Worm (Caenorhabditis elegans) whole organism, young adult: ENCODE data around the gene cpin-1.
A peak's percentile ranks its signal among the peaks of the same experiment; 100 is the strongest.

ENCODE experiments used
- B0019.2 ChIP-seq: fragments of 200-800 bp; sonication (Bioruptor generic); conservative IDR thresholded peaks from 2 replicates; pipeline ENCODE4 v1.3.6; 2022; ENCODE audit warnings: missing genetic modification reagents, missing genetic modification characterization, missing compliant biosample characterization
- B0035.1 ChIP-seq: sonication (generic microtip); optimal IDR thresholded peaks from 2 replicates; lab custom pipeline; 2016; ENCODE audit warnings: missing genetic modification characterization, mild to moderate bottlenecking, missing compliant biosample characterization, missing genotype, missing genetic modification reagents
- F10E7.11 ChIP-seq: sonication (generic microtip); optimal IDR thresholded peaks from 2 replicates; lab custom pipeline; 2017; ENCODE audit warnings: mild to moderate bottlenecking, missing genetic modification characterization, moderate library complexity, missing compliant biosample characterization
- F22D6.2 ChIP-seq: sonication (generic microtip); optimal IDR thresholded peaks from 2 replicates; lab custom pipeline; 2016; ENCODE audit warnings: mild to moderate bottlenecking, missing genetic modification characterization, missing compliant biosample characterization
- F33H1.4 ChIP-seq: fragments of 200-800 bp; sonication (Bioruptor generic); IDR thresholded peaks from 2 replicates; pipeline ENCODE4 v1.3.6; 2022; ENCODE audit warnings: missing genetic modification reagents, missing genetic modification characterization, missing compliant biosample characterization
- F55B11.4 ChIP-seq: sonication (generic microtip); optimal IDR thresholded peaks from 2 replicates; lab custom pipeline; 2016; ENCODE audit warnings: missing compliant biosample characterization, missing genetic modification characterization, borderline replicate concordance; ENCODE audit not compliant: insufficient read depth
- K11D2.4 ChIP-seq: fragments of 200-800 bp; sonication (Bioruptor generic); IDR thresholded peaks from 2 replicates; pipeline ENCODE4 v1.3.6; 2022; ENCODE audit warnings: missing genetic modification reagents, missing genetic modification characterization, missing compliant biosample characterization
- T26A5.8 ChIP-seq: sonication (generic microtip); optimal IDR thresholded peaks from 2 replicates; lab custom pipeline; 2016; ENCODE audit warnings: missing genetic modification characterization, missing compliant biosample characterization
- Y53F4B.3 ChIP-seq: fragments of 200-800 bp; sonication (Bioruptor generic); IDR thresholded peaks from 2 replicates; pipeline ENCODE4 v1.3.6; 2022; ENCODE audit warnings: missing genetic modification reagents, missing genetic modification characterization, missing compliant biosample characterization
- Y67H2A.10 ChIP-seq: fragments of 200-800 bp; sonication (Bioruptor generic); conservative IDR thresholded peaks from 2 replicates; pipeline ENCODE4 v1.3.6; 2022; ENCODE audit warnings: missing genetic modification reagents, missing genetic modification characterization, missing compliant biosample characterization
- aptf-2 ChIP-seq: fragments of 200-800 bp; sonication (Bioruptor generic); conservative IDR thresholded peaks from 2 replicates; pipeline ENCODE4 v1.3.6; 2022; ENCODE audit warnings: missing genetic modification reagents, missing genetic modification characterization, missing compliant biosample characterization
- attf-3 ChIP-seq: fragments of 200-800 bp; sonication (Bioruptor generic); conservative IDR thresholded peaks from 2 replicates; pipeline ENCODE4 v1.3.6; 2022; ENCODE audit warnings: missing genetic modification reagents, missing genetic modification characterization, missing compliant biosample characterization
- cebp-2 ChIP-seq: fragments of 200-800 bp; sonication (Bioruptor generic); IDR thresholded peaks from 2 replicates; pipeline ENCODE4 v1.3.6; 2022; ENCODE audit warnings: missing genetic modification characterization, missing compliant biosample characterization
- ceh-100 ChIP-seq: fragments of 200-800 bp; sonication (Bioruptor generic); IDR thresholded peaks from 2 replicates; pipeline ENCODE4 v1.3.6; 2022; ENCODE audit warnings: missing genetic modification reagents, missing genetic modification characterization, missing compliant biosample characterization
- dpff-1 ChIP-seq: sonication (generic microtip); optimal IDR thresholded peaks from 2 replicates; lab custom pipeline; 2017; ENCODE audit warnings: mild to moderate bottlenecking, missing genetic modification characterization, missing compliant biosample characterization
- efl-1 ChIP-seq: fragments of 150-350 bp; optimal IDR thresholded peaks from 2 replicates; lab custom pipeline; 2014; ENCODE audit warnings: missing biosample characterization, missing genetic modification reagents, missing genetic modification characterization
- egl-44 ChIP-seq: fragments of 200-800 bp; sonication (Bioruptor generic); IDR thresholded peaks from 2 replicates; pipeline ENCODE4 v1.3.6; 2022; ENCODE audit warnings: missing genetic modification reagents, missing genetic modification characterization, missing compliant biosample characterization
- fkh-3 ChIP-seq: sonication (generic microtip); optimal IDR thresholded peaks from 2 replicates; lab custom pipeline; 2016; ENCODE audit warnings: mild to moderate bottlenecking, missing genetic modification characterization, missing compliant biosample characterization
- hlh-26 ChIP-seq: fragments of 200-800 bp; sonication (Bioruptor generic); conservative IDR thresholded peaks from 2 replicates; pipeline ENCODE4 v1.3.6; 2022; ENCODE audit warnings: missing genetic modification reagents, missing genetic modification characterization, missing compliant biosample characterization
- hmg-20 ChIP-seq: fragments of 200-800 bp; sonication (Bioruptor generic); IDR thresholded peaks from 2 replicates; pipeline ENCODE4 v1.3.6; 2022; ENCODE audit warnings: missing genetic modification reagents, missing genetic modification characterization, missing compliant biosample characterization
- lin-26 ChIP-seq: fragments of 200-800 bp; sonication (Bioruptor generic); IDR thresholded peaks from 2 replicates; pipeline ENCODE4 v1.3.6; 2022; ENCODE audit warnings: missing genetic modification reagents, missing genetic modification characterization, missing compliant biosample characterization
- lin-35 ChIP-seq, 3 experiments: fragments of 150-350 bp in 2 of 3; sonication (generic microtip) in 1 of 3; optimal IDR thresholded peaks; 2 replicates each; lab custom pipeline; 2014 to 2018; ENCODE audit warnings: missing biosample characterization in 3 of 3, missing genetic modification characterization in 3 of 3, missing genetic modification reagents in 3 of 3
- mcd-1 ChIP-seq: fragments of 200-800 bp; sonication (Bioruptor generic); IDR thresholded peaks from 2 replicates; pipeline ENCODE4 v1.3.6; 2022; ENCODE audit warnings: missing genetic modification reagents, missing genetic modification characterization, missing compliant biosample characterization
- nfya-1 ChIP-seq: sonication (generic microtip); optimal IDR thresholded peaks from 2 replicates; lab custom pipeline; 2017; ENCODE audit warnings: antibody characterized with exemption, missing compliant biosample characterization, missing genetic modification characterization, borderline replicate concordance; ENCODE audit not compliant: insufficient read depth
- nfya-2 ChIP-seq: fragments of 200-800 bp; sonication (Bioruptor generic); IDR thresholded peaks from 2 replicates; pipeline ENCODE4 v1.3.6; 2022; ENCODE audit warnings: missing genetic modification reagents, missing genetic modification characterization, missing compliant biosample characterization
- nhr-120 ChIP-seq: fragments of 200-800 bp; sonication (Bioruptor generic); IDR thresholded peaks from 2 replicates; pipeline ENCODE4 v1.3.6; 2022; ENCODE audit warnings: missing genetic modification characterization, missing compliant biosample characterization
- nhr-179 ChIP-seq: sonication (generic microtip); optimal IDR thresholded peaks from 2 replicates; lab custom pipeline; 2016; ENCODE audit warnings: mild to moderate bottlenecking, missing genetic modification characterization, missing compliant biosample characterization
- nhr-80 ChIP-seq: sonication (generic microtip); optimal IDR thresholded peaks from 2 replicates; lab custom pipeline; 2016; ENCODE audit warnings: missing genetic modification characterization, missing compliant biosample characterization
- pha-4 ChIP-seq: fragments of 150-350 bp; sonication (generic microtip); optimal IDR thresholded peaks from 2 replicates; lab custom pipeline; 2014; ENCODE audit warnings: missing biosample characterization, missing genetic modification reagents, missing genetic modification characterization
- rec-8 ChIP-seq, 2 experiments: sonication (generic microtip); optimal IDR thresholded peaks; 2 replicates each; lab custom pipeline; 2016; ENCODE audit warnings: mild to moderate bottlenecking in 2 of 2, missing genetic modification characterization in 2 of 2, missing genetic modification reagents in 2 of 2, missing genotype in 2 of 2, missing biosample characterization in 1 of 2, missing compliant biosample characterization in 1 of 2, moderate library complexity in 1 of 2
- rpc-1 ChIP-seq, 2 experiments: fragments of 150-350 bp in 1 of 2; sonication (generic microtip) in 1 of 2; optimal IDR thresholded peaks; 2 replicates each; lab custom pipeline; 2014 to 2018; ENCODE audit warnings: missing biosample characterization in 1 of 2, missing genetic modification characterization in 1 of 2, missing genetic modification reagents in 1 of 2, missing genotype in 1 of 2
- snpc-1.1 ChIP-seq: sonication (generic microtip); optimal IDR thresholded peaks from 2 replicates; lab custom pipeline; 2017; ENCODE audit warnings: missing genetic modification characterization, mild to moderate bottlenecking, missing compliant biosample characterization, antibody characterized with exemption, moderate library complexity, missing genotype, missing genetic modification reagents; ENCODE audit not compliant: insufficient read depth
- snpc-3.4 ChIP-seq: sonication (generic microtip); optimal IDR thresholded peaks from 2 replicates; lab custom pipeline; 2017; ENCODE audit warnings: missing genetic modification characterization, mild to moderate bottlenecking, missing compliant biosample characterization, antibody characterized with exemption, moderate library complexity, missing genotype, missing genetic modification reagents
- tlf-1 ChIP-seq: fragments of 200-800 bp; sonication (Bioruptor generic); optimal IDR thresholded peaks from 2 replicates; lab custom pipeline; 2018; ENCODE audit warnings: mild to moderate bottlenecking, missing genetic modification characterization, missing compliant biosample characterization
- unc-130 ChIP-seq: sonication (generic microtip); optimal IDR thresholded peaks from 2 replicates; lab custom pipeline; 2016; ENCODE audit warnings: missing genetic modification reagents, missing genetic modification characterization, missing compliant biosample characterization
- zim-3 ChIP-seq: sonication (generic microtip); optimal IDR thresholded peaks from 2 replicates; lab custom pipeline; 2017; ENCODE audit warnings: mild to moderate bottlenecking, missing genetic modification characterization, moderate library complexity, missing compliant biosample characterization
- ztf-28 ChIP-seq: fragments of 200-800 bp; sonication (Bioruptor generic); IDR thresholded peaks from 2 replicates; pipeline ENCODE4 v1.3.6; 2022; ENCODE audit warnings: missing genetic modification reagents, missing genetic modification characterization, missing compliant biosample characterization
- ztf-6 ChIP-seq: fragments of 200-800 bp; sonication (Bioruptor generic); IDR thresholded peaks from 2 replicates; pipeline ENCODE4 v1.3.6; 2022; ENCODE audit warnings: missing genetic modification reagents, missing genetic modification characterization, missing compliant biosample characterization

cpin-1 gene

DNA sequence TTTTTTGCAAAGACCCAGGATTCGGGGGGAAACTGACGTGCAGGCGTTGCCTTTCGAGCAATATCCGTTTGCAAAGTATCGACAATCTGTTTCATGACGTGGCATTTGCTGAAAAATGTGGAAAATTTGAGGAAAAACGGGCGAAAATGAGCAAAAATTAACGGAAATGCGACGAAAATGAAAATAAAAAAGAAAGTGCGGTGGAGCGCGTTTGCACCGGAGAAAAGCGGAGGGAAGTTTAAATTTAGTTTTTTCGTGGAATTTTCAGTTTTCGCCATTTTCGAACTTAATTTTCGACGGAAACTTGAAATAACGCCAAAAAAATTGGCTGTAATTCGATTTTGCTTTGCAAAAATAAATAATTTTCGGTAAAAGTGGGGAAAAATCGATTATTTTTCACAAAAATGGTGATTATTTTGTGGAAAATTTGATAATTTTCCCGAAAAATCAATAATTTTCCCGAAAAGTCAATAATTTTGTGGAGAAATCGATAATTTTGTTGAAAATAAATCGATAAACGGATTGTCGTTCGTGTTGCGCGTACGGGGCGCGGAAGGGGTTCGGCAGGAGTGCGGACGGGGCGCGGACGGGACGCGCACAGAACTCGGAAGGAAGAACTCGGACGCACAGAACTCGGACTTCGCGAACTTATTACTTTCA, 46.6 kb upstream of the cpin-1 start (continued):
- TF ChIP-seq ztf-28 (GFP tag; lab: Robert Waterston, UW) (no peak), B0035.1 (tag; lab: Kevin White, UChicago) (no peak), zim-3 (tag; lab: Kevin White, UChicago) (no peak), nhr-80 (tag; lab: Kevin White, UChicago) (no peak), efl-1 (GFP tag; lab: Kevin White, UChicago) (peak; percentile 60), rec-8 (tag; optimal IDR thresholded peaks at IDR 0.05; lab: Kevin White, UChicago) (no peak), ztf-6 (GFP tag; lab: Robert Waterston, UW) (no peak), nhr-179 (tag; lab: Kevin White, UChicago) (no peak), Y67H2A.10 (GFP tag; lab: Robert Waterston, UW) (no peak), F33H1.4 (GFP tag; lab: Robert Waterston, UW) (no peak; the same call in 1 of the 2 replicates), snpc-1.1 (tag; lab: Kevin White, UChicago) (no peak), rpc-1 (optimal IDR thresholded peaks at IDR 0.05; lab: Kevin White, UChicago) (no peak), rpc-1 (tag; optimal IDR thresholded peaks at IDR 0.05; lab: Kevin White, UChicago) (no peak), unc-130 (GFP tag; lab: Kevin White, UChicago) (no peak), tlf-1 (GFP tag; lab: Kevin White, UChicago) (no peak), cebp-2 (GFP tag; lab: Robert Waterston, UW) (no peak), pha-4 (tag; lab: Kevin White, UChicago) (no peak), ceh-100 (no peak), hmg-20 (GFP tag; lab: Robert Waterston, UW) (no peak), T26A5.8 (no peak), fkh-3 (tag; lab: Kevin White, UChicago) (no peak), K11D2.4 (GFP tag; lab: Robert Waterston, UW) (0 out of 2 replicates have a peak, but pooled peaks have one; percentile 10), lin-35 (GFP tag; optimal IDR thresholded peaks at IDR 0.05; lab: Kevin White, UChicago) (peak in 1 of 3 experiments; percentile 64), B0019.2 (GFP tag; lab: Robert Waterston, UW) (no peak), aptf-2 (GFP tag; lab: Robert Waterston, UW) (no peak)
- TF ChIP-seq, all 124 proteins: peak for 8

DNA sequence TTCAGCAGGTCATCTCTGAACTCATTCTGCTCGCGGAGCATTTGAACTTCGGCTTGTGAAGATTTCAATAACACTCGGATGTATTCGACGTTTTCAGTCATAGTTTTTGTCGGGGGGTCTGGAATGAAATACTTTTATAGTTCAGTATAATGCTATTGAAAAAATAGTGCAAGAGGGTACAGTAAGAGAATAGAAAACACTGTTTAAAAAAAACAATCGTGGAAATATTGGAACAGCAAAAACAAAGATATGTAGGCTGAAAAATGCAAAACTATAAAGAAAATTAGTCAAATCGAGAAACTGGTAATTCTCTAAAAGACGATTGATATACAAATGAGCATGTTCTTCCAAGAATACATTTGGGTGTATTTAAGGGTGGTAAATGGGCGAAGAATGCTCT, 42.5 kb upstream of the cpin-1 start, which contains the start of gene F56D5.5:
TSS of gene F56D5.5 (minus strand) at position 101 of the 400 bp plus-strand sequence.
- TF ChIP-seq attf-3: no peak
- no peak for TF ChIP-seq nhr-80 (tag; lab: Kevin White, UChicago)
- no peak for TF ChIP-seq mcd-1 (GFP tag; lab: Robert Waterston, UW)
- TF ChIP-seq F22D6.2 (tag; lab: Kevin White, UChicago): no peak
- TF ChIP-seq hmg-20 (GFP tag; lab: Robert Waterston, UW): no peak
- TF ChIP-seq egl-44: no peak
- TF ChIP-seq nfya-1 (tag; lab: Kevin White, UChicago): no peak
- TF ChIP-seq T26A5.8: no peak
- TF ChIP-seq F55B11.4: no peak
- no peak for TF ChIP-seq nhr-120 (GFP tag; lab: Robert Waterston, UW)
- no peak for TF ChIP-seq lin-26 (GFP tag; lab: Robert Waterston, UW)
- TF ChIP-seq nfya-2: no peak
- no peak for TF ChIP-seq hlh-26 (GFP tag; lab: Robert Waterston, UW)
- no peak for TF ChIP-seq dpff-1 (tag; lab: Kevin White, UChicago)
- no peak for TF ChIP-seq nhr-179 (tag; lab: Kevin White, UChicago)
- no peak for TF ChIP-seq F10E7.11 (tag; lab: Kevin White, UChicago)
- TF ChIP-seq snpc-3.4 (tag; lab: Kevin White, UChicago): no peak
- no peak for TF ChIP-seq Y53F4B.3 (GFP tag; lab: Robert Waterston, UW)
